Worm (Caenorhabditis elegans) whole organism, mixed stage, embryonic: Measurements from ENCODE around the gene cyp-33D1.

Experiments
- bed-3 ChIP-seq: fragments of 200-800 bp; sonication (Bioruptor generic); optimal IDR thresholded peaks from 3 replicates; lab custom pipeline; 2018; ENCODE audit warnings: mild to moderate bottlenecking, missing genetic modification characterization, moderate library complexity, missing compliant biosample characterization
- blmp-1 ChIP-seq: fragments of 150-350 bp; optimal IDR thresholded peaks from 2 replicates; lab custom pipeline; 2014; ENCODE audit warnings: missing biosample characterization, missing genetic modification characterization
- ceh-39 ChIP-seq: fragments of 150-350 bp; optimal IDR thresholded peaks from 2 replicates; lab custom pipeline; 2014; ENCODE audit warnings: missing biosample characterization, missing genetic modification characterization
- ceh-43 ChIP-seq: fragments of 200-800 bp; sonication (Bioruptor generic); optimal IDR thresholded peaks from 2 replicates; lab custom pipeline; 2018; ENCODE audit warnings: mild to moderate bottlenecking, missing genetic modification characterization, moderate library complexity, missing compliant biosample characterization
- ces-1 ChIP-seq: fragments of 150-350 bp; optimal IDR thresholded peaks from 2 replicates; lab custom pipeline; 2014; ENCODE audit warnings: missing biosample characterization, missing genetic modification reagents, missing genetic modification characterization
- cnd-1 ChIP-seq: fragments of 200-800 bp; sonication (Bioruptor generic); optimal IDR thresholded peaks from 2 replicates; lab custom pipeline; 2018; ENCODE audit warnings: mild to moderate bottlenecking, missing genetic modification characterization, missing compliant biosample characterization
- elt-1 ChIP-seq: sonication (generic microtip); optimal IDR thresholded peaks from 2 replicates; lab custom pipeline; 2017; ENCODE audit warnings: missing genetic modification characterization, mild to moderate bottlenecking, missing compliant biosample characterization, antibody characterized with exemption, moderate library complexity, borderline replicate concordance; ENCODE audit not compliant: insufficient read depth
- elt-3 ChIP-seq: fragments of 150-350 bp; optimal IDR thresholded peaks from 2 replicates; lab custom pipeline; 2014; ENCODE audit warnings: missing biosample characterization, missing genetic modification characterization
- flh-1 ChIP-seq: fragments of 200-800 bp; sonication (Bioruptor generic); optimal IDR thresholded peaks from 2 replicates; lab custom pipeline; 2018; ENCODE audit warnings: mild to moderate bottlenecking, missing genetic modification characterization, moderate library complexity, missing compliant biosample characterization
- ham-2 ChIP-seq: fragments of 200-800 bp; sonication (Bioruptor generic); optimal IDR thresholded peaks from 2 replicates; lab custom pipeline; 2018; ENCODE audit warnings: mild to moderate bottlenecking, missing genetic modification characterization, missing compliant biosample characterization
- hlh-1 ChIP-seq: fragments of 150-350 bp; optimal IDR thresholded peaks from 2 replicates; lab custom pipeline; 2014; ENCODE audit warnings: missing biosample characterization, missing genetic modification reagents, missing genetic modification characterization
- lin-13 ChIP-seq: fragments of 150-350 bp; optimal IDR thresholded peaks from 2 replicates; lab custom pipeline; 2014; ENCODE audit warnings: missing biosample characterization, missing genetic modification characterization
- lsy-2 ChIP-seq: fragments of 150-350 bp; optimal IDR thresholded peaks from 2 replicates; lab custom pipeline; 2014; ENCODE audit warnings: missing biosample characterization, missing genetic modification characterization
- mab-5 ChIP-seq: fragments of 150-350 bp; optimal IDR thresholded peaks from 2 replicates; lab custom pipeline; 2014; ENCODE audit warnings: missing biosample characterization, missing genetic modification characterization
- mep-1 ChIP-seq: fragments of 150-350 bp; optimal IDR thresholded peaks from 2 replicates; lab custom pipeline; 2017; ENCODE audit warnings: missing biosample characterization, missing genetic modification reagents, missing genetic modification characterization, inconsistent platforms
- mls-2 ChIP-seq: sonication (generic microtip); optimal IDR thresholded peaks from 2 replicates; lab custom pipeline; 2016; ENCODE audit warnings: mild to moderate bottlenecking, missing genetic modification characterization, moderate library complexity, missing compliant biosample characterization
- nhr-12 ChIP-seq: fragments of 150-350 bp; optimal IDR thresholded peaks from 2 replicates; lab custom pipeline; 2014; ENCODE audit warnings: missing biosample characterization, missing genetic modification characterization
- nhr-2 ChIP-seq: fragments of 150-350 bp; optimal IDR thresholded peaks from 2 replicates; lab custom pipeline; 2014; ENCODE audit warnings: missing biosample characterization, missing genetic modification characterization
- nhr-237 ChIP-seq: fragments of 150-350 bp; optimal IDR thresholded peaks from 2 replicates; lab custom pipeline; 2014; ENCODE audit warnings: missing biosample characterization, missing genetic modification characterization
- nhr-28 ChIP-seq: fragments of 150-350 bp; optimal IDR thresholded peaks from 2 replicates; lab custom pipeline; 2014; ENCODE audit warnings: missing biosample characterization, missing genetic modification characterization
- nhr-76 ChIP-seq: sonication (generic microtip); optimal IDR thresholded peaks from 2 replicates; lab custom pipeline; 2017; ENCODE audit warnings: missing biosample characterization, missing genetic modification characterization
- pha-4 ChIP-seq: fragments of 150-350 bp; optimal IDR thresholded peaks from 2 replicates; lab custom pipeline; 2018; ENCODE audit warnings: missing biosample characterization, missing genetic modification reagents, missing genetic modification characterization
- sem-2 ChIP-seq: fragments of 200-800 bp; sonication (Bioruptor generic); optimal IDR thresholded peaks from 2 replicates; lab custom pipeline; 2018; ENCODE audit warnings: mild to moderate bottlenecking, missing genetic modification characterization, missing compliant biosample characterization
- snpc-4 ChIP-seq: fragments of 150-350 bp; optimal IDR thresholded peaks from 2 replicates; lab custom pipeline; 2014; ENCODE audit warnings: missing biosample characterization, missing genetic modification characterization
- sptf-1 ChIP-seq: sonication (generic microtip); optimal IDR thresholded peaks from 2 replicates; lab custom pipeline; 2017; ENCODE audit warnings: mild to moderate bottlenecking, missing genetic modification characterization, moderate library complexity, missing compliant biosample characterization
- tbx-8 ChIP-seq: fragments of 200-800 bp; sonication (Bioruptor generic); optimal IDR thresholded peaks from 2 replicates; lab custom pipeline; 2018; ENCODE audit warnings: mild to moderate bottlenecking, missing genetic modification characterization, moderate library complexity, missing compliant biosample characterization
- unc-120 ChIP-seq: sonication (generic microtip); optimal IDR thresholded peaks from 2 replicates; lab custom pipeline; 2017; ENCODE audit warnings: missing genetic modification characterization, missing compliant biosample characterization; ENCODE audit not compliant: poor library complexity, severe bottlenecking
- unc-39 ChIP-seq: fragments of 150-350 bp; optimal IDR thresholded peaks from 2 replicates; lab custom pipeline; 2014; ENCODE audit warnings: missing biosample characterization, missing genetic modification characterization
- unc-62 ChIP-seq: fragments of 150-350 bp; optimal IDR thresholded peaks from 2 replicates; lab custom pipeline; 2014; ENCODE audit warnings: missing biosample characterization, missing genetic modification reagents, missing genetic modification characterization
- zip-8 ChIP-seq: fragments of 150-350 bp; optimal IDR thresholded peaks from 2 replicates; lab custom pipeline; 2014; ENCODE audit warnings: missing biosample characterization, missing genetic modification characterization

cyp-33D1 gene

DNA sequence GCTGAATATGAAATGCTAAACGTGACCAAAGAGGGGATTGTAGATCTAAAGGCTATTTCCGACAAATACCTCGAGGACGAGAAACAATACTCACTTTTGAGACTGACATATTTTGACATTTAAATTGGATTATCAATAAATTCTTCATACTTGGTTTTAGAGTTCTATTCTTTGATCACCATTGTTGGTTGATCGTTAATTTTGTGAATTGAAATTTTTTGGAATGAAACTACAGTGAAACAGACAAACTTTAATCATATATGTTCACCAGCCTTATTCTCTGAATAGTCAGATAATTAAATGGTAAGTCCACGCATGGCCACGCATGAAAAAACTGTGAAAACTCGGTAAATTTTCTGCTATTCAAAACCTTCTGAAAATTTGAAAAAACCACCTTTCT, 27.0 kb upstream of the cyp-33D1 start, which contains the start of gene F11A5.18:
TSS of gene F11A5.18 (plus strand) at position 301 of the 400 bp plus-strand sequence.
- no peak for TF ChIP-seq hlh-1 (tag; lab: Kevin White, UChicago)
- TF ChIP-seq elt-3 (tag; lab: Kevin White, UChicago) = no peak
- no peak for TF ChIP-seq blmp-1 (tag; lab: Kevin White, UChicago)
- no peak for TF ChIP-seq flh-1 (GFP tag; lab: Kevin White, UChicago)
- TF ChIP-seq elt-1 = no peak
- TF ChIP-seq mls-2 (tag; lab: Kevin White, UChicago) = no peak
- TF ChIP-seq snpc-4 (tag; lab: Kevin White, UChicago) = no peak
- TF ChIP-seq unc-120 = no peak

DNA sequence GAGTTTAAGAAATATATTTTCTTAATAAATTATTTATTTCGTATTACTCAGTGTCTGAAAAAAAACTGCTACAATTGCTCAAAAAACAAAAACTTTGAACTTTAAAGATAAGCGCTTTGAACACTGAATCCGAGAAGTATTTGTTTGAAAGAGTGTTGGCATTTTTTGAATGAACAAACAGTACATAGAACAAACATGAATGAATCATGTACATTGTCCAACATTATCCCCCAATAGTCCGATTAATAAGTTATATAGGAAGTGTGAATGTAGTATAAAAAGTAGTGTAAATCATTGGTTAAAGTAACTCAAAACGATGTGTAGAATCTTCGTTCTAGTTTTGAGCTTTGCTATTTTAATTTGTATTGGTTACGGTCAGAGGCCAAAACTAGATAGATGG, 26.1 kb upstream of the cyp-33D1 start, which contains the start of gene F11A5.17:
TSS of gene F11A5.17 (plus strand) at position 301 of the 400 bp plus-strand sequence.
- TF ChIP-seq ham-2 (GFP tag; lab: Kevin White, UChicago) (no peak), cnd-1 (tag; lab: Kevin White, UChicago) (no peak), nhr-2 (tag; lab: Kevin White, UChicago) (no peak), zip-8 (tag; lab: Kevin White, UChicago) (no peak), unc-120 (no peak), elt-3 (tag; lab: Kevin White, UChicago) (no peak), nhr-28 (tag; lab: Kevin White, UChicago) (no peak), nhr-12 (tag; lab: Kevin White, UChicago) (no peak), mls-2 (tag; lab: Kevin White, UChicago) (no peak)
- TF ChIP-seq, all 35 proteins: peak for 0

DNA sequence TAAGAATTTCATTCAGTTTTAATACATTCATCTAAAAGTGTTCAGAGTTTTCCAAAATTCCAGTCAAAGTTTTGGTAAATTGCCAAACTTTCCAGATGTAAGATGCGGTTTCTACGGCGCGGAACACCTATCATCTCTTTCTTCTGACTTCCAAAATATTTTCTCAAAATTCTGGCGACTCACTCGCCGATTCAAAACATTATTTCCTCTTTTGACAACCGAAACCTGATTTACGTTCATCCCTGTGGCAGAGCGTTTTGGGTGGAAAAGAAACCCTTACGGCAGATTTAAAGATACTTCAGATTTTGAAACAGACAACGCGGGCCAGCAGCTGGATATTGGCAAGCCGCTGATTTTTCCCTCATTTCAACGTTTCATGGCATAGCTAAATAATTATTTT, 22.4 kb upstream of the cyp-33D1 start, which contains the start of gene F11A5.5:
TSS of gene F11A5.5 (plus strand) at position 301 of the 400 bp plus-strand sequence.
- no peak for TF ChIP-seq mab-5 (tag; lab: Kevin White, UChicago)
- TF ChIP-seq mls-2 (tag; lab: Kevin White, UChicago) = no peak
- TF ChIP-seq blmp-1 (tag; lab: Kevin White, UChicago) = no peak
- no peak for TF ChIP-seq lin-13 (tag; lab: Kevin White, UChicago)
- TF ChIP-seq ces-1 (GFP tag; lab: Kevin White, UChicago) = no peak
- no peak for TF ChIP-seq flh-1 (GFP tag; lab: Kevin White, UChicago)
- no peak for TF ChIP-seq ceh-39 (tag; lab: Kevin White, UChicago)
- no peak for TF ChIP-seq elt-3 (tag; lab: Kevin White, UChicago)
- TF ChIP-seq unc-120 = no peak
- no peak for TF ChIP-seq sptf-1 (tag; lab: Kevin White, UChicago)
- no peak for TF ChIP-seq nhr-237 (tag; lab: Kevin White, UChicago)
- TF ChIP-seq nhr-28 (tag; lab: Kevin White, UChicago) = no peak
- TF ChIP-seq, all 35 proteins: peak for 0

ce11 chrV:16195379-16195778, 19.7 kb upstream of the cyp-33D1 start, which contains the start of gene rabr-3:
TSS of gene rabr-3 (plus strand) at chrV:16195679.
- no peak for TF ChIP-seq nhr-237 (tag; lab: Kevin White, UChicago)
- TF ChIP-seq unc-62 (GFP tag; lab: Kevin White, UChicago) = no peak
- TF ChIP-seq ceh-43 (GFP tag; lab: Kevin White, UChicago) = no peak
- TF ChIP-seq lin-13 (tag; lab: Kevin White, UChicago) = no peak
- no peak for TF ChIP-seq lsy-2 (tag; lab: Kevin White, UChicago)
- no peak for TF ChIP-seq ham-2 (GFP tag; lab: Kevin White, UChicago)
- TF ChIP-seq unc-39 (tag; lab: Kevin White, UChicago) = no peak
- TF ChIP-seq zip-8 (tag; lab: Kevin White, UChicago) = no peak

DNA sequence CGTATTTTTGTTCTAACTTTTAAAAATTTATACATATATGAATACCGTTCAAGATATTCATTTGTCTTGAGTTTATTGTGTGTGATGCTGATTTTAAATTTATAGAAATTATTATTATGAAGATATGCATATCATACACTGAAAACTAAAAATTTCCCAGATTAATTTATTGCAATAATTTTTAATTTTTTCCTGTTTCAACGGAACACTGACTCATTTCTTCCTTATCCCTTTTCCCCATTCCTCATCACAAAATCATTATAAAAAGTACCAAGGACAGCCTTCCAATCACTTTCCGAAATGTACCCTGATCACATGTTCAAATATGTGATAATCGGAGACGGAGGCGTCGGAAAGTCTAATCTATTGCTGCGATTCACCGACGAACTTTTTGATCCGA, 19.0 kb upstream of the cyp-33D1 start, which contains the start of gene rabr-4:
TSS of gene rabr-4 (plus strand) at position 301 of the 400 bp plus-strand sequence.
- no peak for TF ChIP-seq lin-13 (tag; lab: Kevin White, UChicago)
- TF ChIP-seq tbx-8 (GFP tag; lab: Kevin White, UChicago) = no peak
- no peak for TF ChIP-seq ceh-43 (GFP tag; lab: Kevin White, UChicago)
- no peak for TF ChIP-seq zip-8 (tag; lab: Kevin White, UChicago)
- no peak for TF ChIP-seq nhr-76 (tag; lab: Kevin White, UChicago)
- no peak for TF ChIP-seq sptf-1 (tag; lab: Kevin White, UChicago)

ce11 chrV:16192114-16192513, 16.5 kb upstream of the cyp-33D1 start, which contains the start of gene srh-279:
TSS of gene srh-279 (plus strand) at chrV:16192414.
- TF ChIP-seq cnd-1 (tag; lab: Kevin White, UChicago) = no peak
- no peak for TF ChIP-seq bed-3 (GFP tag; lab: Kevin White, UChicago)
- no peak for TF ChIP-seq mep-1
- no peak for TF ChIP-seq pha-4 (tag; lab: Kevin White, UChicago)
- TF ChIP-seq flh-1 (GFP tag; lab: Kevin White, UChicago) = no peak
- no peak for TF ChIP-seq sem-2
- no peak for TF ChIP-seq nhr-28 (tag; lab: Kevin White, UChicago)
- no peak for TF ChIP-seq elt-3 (tag; lab: Kevin White, UChicago)
- no peak for TF ChIP-seq ceh-43 (GFP tag; lab: Kevin White, UChicago)
- TF ChIP-seq mab-5 (tag; lab: Kevin White, UChicago) = no peak
